Worm (Caenorhabditis elegans): ENCODE measurements around the gene ect-2.

Gene ect-2

DNA sequence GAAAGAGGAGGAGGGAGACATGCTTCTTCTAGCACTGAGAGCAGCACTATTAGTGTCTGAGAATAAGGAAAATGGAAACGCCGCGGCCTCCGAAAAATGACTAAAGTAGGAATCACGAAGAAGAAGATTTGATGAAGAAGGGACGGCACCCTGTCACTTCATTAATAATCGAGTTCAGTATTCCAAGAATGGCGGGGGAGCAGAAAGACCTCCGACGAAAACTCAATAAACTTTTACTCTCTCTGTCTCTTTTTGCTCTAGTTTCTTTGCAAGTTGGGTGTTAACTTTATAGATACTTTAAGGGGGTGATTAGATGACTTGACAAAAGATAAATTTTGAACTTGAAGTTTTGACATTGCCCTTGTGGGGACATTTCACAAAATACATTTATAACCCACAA, 14.5 kb downstream of the ect-2 start (continued):
- TF ChIP-seq swsn-7 (tag; optimal IDR thresholded peaks at IDR 0.05) (no peak), dpl-1 (GFP tag; optimal IDR thresholded peaks at IDR 0.05) (no peak)

DNA sequence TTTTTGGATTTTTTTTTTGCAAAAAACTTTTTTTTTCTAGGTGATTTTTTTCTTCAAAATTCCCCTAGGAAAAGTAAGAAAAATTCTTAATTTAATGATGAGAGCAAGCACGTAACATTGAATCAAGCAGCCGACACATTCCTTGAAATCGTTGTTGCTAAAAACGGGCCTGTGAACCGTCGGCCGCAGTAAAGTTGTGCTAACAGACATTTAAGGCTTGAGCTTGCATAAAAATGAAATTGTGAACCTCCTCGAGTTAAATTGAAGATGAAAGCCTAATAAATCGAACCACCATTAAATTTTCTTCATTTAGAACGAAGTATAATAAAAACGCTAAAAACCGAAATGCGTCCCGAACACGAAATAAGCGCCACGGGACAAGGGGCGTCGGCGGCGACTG, 15.8 kb downstream of the ect-2 start:
- no peak for TF ChIP-seq alr-1 (tag; optimal IDR thresholded peaks at IDR 0.05; ENCODE audit: borderline replicate concordance)
- TF ChIP-seq egl-13 (tag; optimal IDR thresholded peaks at IDR 0.05) = no peak
- no peak for TF ChIP-seq jun-1 (tag; optimal IDR thresholded peaks at IDR 0.05)
- TF ChIP-seq unc-130 (tag; optimal IDR thresholded peaks at IDR 0.05) = no peak
- no peak for TF ChIP-seq C16A3.4 (tag; optimal IDR thresholded peaks at IDR 0.05)
- TF ChIP-seq nhr-19 (GFP tag; conservative IDR thresholded peaks at IDR 0.05) = no peak
- no peak for TF ChIP-seq ceh-88 (GFP tag; IDR thresholded peaks at IDR 0.05)
- TF ChIP-seq elt-3 (tag; optimal IDR thresholded peaks at IDR 0.05) = no peak
- TF ChIP-seq ama-1 (optimal IDR thresholded peaks at IDR 0.05) = no peak
- no peak for TF ChIP-seq mep-1 (tag; optimal IDR thresholded peaks at IDR 0.05)
- TF ChIP-seq sup-37 (GFP tag; optimal IDR thresholded peaks at IDR 0.05) = no peak
- no peak for TF ChIP-seq unc-30 (tag; optimal IDR thresholded peaks at IDR 0.05)
- TF ChIP-seq efl-1 (optimal IDR thresholded peaks at IDR 0.05) = no peak
- TF ChIP-seq efl-1 (GFP tag; optimal IDR thresholded peaks at IDR 0.05 in 1 of 2) = no peak
- TF ChIP-seq ztf-4 (tag; optimal IDR thresholded peaks at IDR 0.05) = no peak
- no peak for TF ChIP-seq fkh-10 (GFP tag; optimal IDR thresholded peaks at IDR 0.05)
- TF ChIP-seq Y116A8C.19 (tag; optimal IDR thresholded peaks at IDR 0.05; ENCODE audit: borderline replicate concordance) = no peak
- no peak for TF ChIP-seq nhr-85 (tag)

DNA sequence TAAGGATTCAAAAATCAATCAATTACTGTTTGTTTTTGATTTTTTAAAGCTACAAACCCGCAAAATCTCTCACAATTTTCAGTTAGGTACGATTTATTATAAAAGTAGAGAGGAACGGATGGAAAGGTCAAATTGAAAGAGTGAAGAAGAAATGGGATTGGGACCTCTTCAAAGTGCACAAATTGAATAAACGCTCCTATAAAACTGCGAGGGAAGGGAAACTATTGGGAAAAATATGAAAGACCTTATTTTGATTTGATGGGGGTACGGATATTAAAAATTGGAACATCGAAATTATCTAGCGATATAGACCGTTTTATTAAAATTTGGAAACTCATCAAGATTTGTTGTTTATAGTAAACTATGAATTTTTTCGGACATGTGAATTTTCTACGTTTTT, 17.0 kb downstream of the ect-2 start:
- TF ChIP-seq nhr-71 (tag; optimal IDR thresholded peaks at IDR 0.05) (no peak), lin-39 (tag; optimal IDR thresholded peaks at IDR 0.05) (no peak), fkh-4 (tag; optimal IDR thresholded peaks at IDR 0.05; ENCODE audit: borderline replicate concordance) (no peak), irx-1 (tag; optimal IDR thresholded peaks at IDR 0.05) (no peak), pag-3 (tag; optimal IDR thresholded peaks at IDR 0.05; ENCODE audit: borderline replicate concordance, insufficient read depth) (no peak), nhr-85 (tag) (no peak), nhr-47 (tag; optimal IDR thresholded peaks at IDR 0.05) (no peak), Y116A8C.19 (tag; optimal IDR thresholded peaks at IDR 0.05; ENCODE audit: borderline replicate concordance) (no peak), sptf-1 (tag; optimal IDR thresholded peaks at IDR 0.05) (no peak), alr-1 (tag; optimal IDR thresholded peaks at IDR 0.05; ENCODE audit: borderline replicate concordance) (no peak)

DNA sequence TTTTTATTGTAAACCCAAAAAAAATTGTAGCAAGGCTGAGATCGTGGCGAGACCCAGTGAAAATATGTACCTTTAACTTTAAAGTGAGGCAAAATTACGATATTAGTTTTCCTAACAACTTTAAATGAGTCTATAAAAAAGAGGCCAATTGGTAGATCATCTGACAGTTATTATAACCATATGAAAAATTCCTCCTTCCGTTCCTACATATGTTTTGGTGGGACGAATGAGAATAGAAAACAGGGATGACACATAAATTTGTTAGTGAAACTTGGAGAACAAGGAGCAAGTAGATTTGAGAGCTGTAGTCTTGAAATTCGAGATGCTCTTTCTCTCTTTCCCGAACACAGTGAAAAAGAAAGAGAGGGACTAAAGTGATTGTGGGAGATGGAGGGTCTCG, 18.5 kb downstream of the ect-2 start:
- TF ChIP-seq nhr-84 (tag; optimal IDR thresholded peaks at IDR 0.05) (no peak), jun-1 (tag; optimal IDR thresholded peaks at IDR 0.05) (no peak), C04F5.9 (tag; optimal IDR thresholded peaks at IDR 0.05) (no peak), nhr-85 (tag) (no peak), nhr-237 (tag; optimal IDR thresholded peaks at IDR 0.05) (no peak), nhr-28 (tag; optimal IDR thresholded peaks at IDR 0.05) (no peak), pqm-1 (tag; optimal IDR thresholded peaks at IDR 0.05) (no peak), fos-1 (tag; optimal IDR thresholded peaks at IDR 0.05) (no peak), fkh-10 (GFP tag; optimal IDR thresholded peaks at IDR 0.05) (no peak), Y116A8C.19 (tag; optimal IDR thresholded peaks at IDR 0.05; ENCODE audit: borderline replicate concordance) (no peak), zag-1 (tag; optimal IDR thresholded peaks at IDR 0.05) (no peak), nhr-90 (tag; optimal IDR thresholded peaks at IDR 0.05; ENCODE audit: poor library complexity) (no peak), ztf-11 (tag; optimal IDR thresholded peaks at IDR 0.05) (no peak), ets-5 (GFP tag; IDR thresholded peaks at IDR 0.05) (no peak), pax-3 (tag; optimal IDR thresholded peaks at IDR 0.05) (no peak), ztf-4 (tag; optimal IDR thresholded peaks at IDR 0.05) (no peak), lsy-2 (tag; optimal IDR thresholded peaks at IDR 0.05) (no peak)

All from whole organism, L1 larva.